Fruit fly (Drosophila melanogaster): ENCODE measurements around the gene CG43078.

DNA sequence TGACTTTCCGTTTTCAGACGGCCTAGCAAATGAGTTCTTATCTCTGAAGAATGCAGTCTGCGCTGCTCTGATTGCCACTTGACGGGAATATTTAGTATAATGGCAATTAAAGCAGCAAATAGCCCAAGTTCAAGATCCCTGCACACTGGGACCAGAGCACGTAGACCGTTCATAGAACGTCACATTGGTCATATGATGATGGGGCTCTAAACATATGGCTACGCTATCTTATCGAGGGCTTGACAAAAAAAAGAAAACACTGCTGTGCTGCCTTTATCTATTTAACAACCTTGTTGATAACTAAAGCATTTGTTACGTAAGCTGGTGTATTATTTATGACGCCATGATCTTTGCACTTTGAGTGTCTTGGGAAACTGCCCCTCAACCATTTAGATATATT lies 4.2 kb downstream of the CG43078 start:
- TF ChIP-seq Rel (GFP tag; optimal IDR thresholded peaks at IDR 0.05) (no peak), Rel (tag; optimal IDR thresholded peaks at IDR 0.05) (no peak), psq (GFP tag; optimal IDR thresholded peaks at IDR 0.05) (no peak)
